Worm (Caenorhabditis elegans) whole organism, L3 larva: ENCODE measurements around the gene secs-1.

Experiments used
- R02D3.7 ChIP-seq: fragments of 150-350 bp; optimal IDR thresholded peaks from 2 replicates; lab custom pipeline; 2014; ENCODE audit warnings: missing biosample characterization, missing genetic modification characterization
- aly-2 ChIP-seq: fragments of 150-350 bp; optimal IDR thresholded peaks from 2 replicates; lab custom pipeline; 2014; ENCODE audit warnings: missing biosample characterization, missing genetic modification characterization
- ceh-16 ChIP-seq: sonication (generic microtip); optimal IDR thresholded peaks from 2 replicates; lab custom pipeline; 2017; ENCODE audit warnings: missing biosample characterization, missing genetic modification characterization
- ceh-28 ChIP-seq: fragments of 150-350 bp; optimal IDR thresholded peaks from 2 replicates; lab custom pipeline; 2014; ENCODE audit warnings: missing biosample characterization, missing genetic modification reagents, missing genetic modification characterization
- ceh-82 ChIP-seq: fragments of 150-350 bp; optimal IDR thresholded peaks from 2 replicates; lab custom pipeline; 2014; ENCODE audit warnings: missing biosample characterization, missing genetic modification characterization
- ceh-9 ChIP-seq: sonication (generic microtip); optimal IDR thresholded peaks from 2 replicates; lab custom pipeline; 2018; ENCODE audit warnings: missing biosample characterization, missing genetic modification characterization
- daf-12 ChIP-seq: fragments of 150-350 bp; optimal IDR thresholded peaks from 2 replicates; lab custom pipeline; 2014; ENCODE audit warnings: missing biosample characterization, missing genetic modification reagents, missing genetic modification characterization
- egl-5 ChIP-seq: fragments of 150-350 bp; optimal IDR thresholded peaks from 2 replicates; lab custom pipeline; 2017; ENCODE audit warnings: missing biosample characterization, missing genetic modification reagents, missing genetic modification characterization, inconsistent platforms
- elt-2 ChIP-seq: sonication (generic microtip); optimal IDR thresholded peaks from 2 replicates; lab custom pipeline; 2016; ENCODE audit warnings: missing genetic modification reagents, mild to moderate bottlenecking, missing genetic modification characterization, missing compliant biosample characterization
- elt-3 ChIP-seq, 3 experiments: fragments of 150-350 bp in 1 of 3; sonication (generic microtip) in 2 of 3; optimal IDR thresholded peaks; 2 replicates in 2 of 3; 4 replicates in 1 of 3; lab custom pipeline; 2014 to 2017; ENCODE audit warnings: missing biosample characterization in 3 of 3, missing genetic modification characterization in 3 of 3
- eor-1 ChIP-seq, 2 experiments: fragments of 150-350 bp; optimal IDR thresholded peaks; 2 replicates each; lab custom pipeline; 2014 to 2018; ENCODE audit warnings: missing biosample characterization in 2 of 2, missing genetic modification characterization in 2 of 2
- fkh-10 ChIP-seq: sonication (generic microtip); optimal IDR thresholded peaks from 2 replicates; lab custom pipeline; 2017; ENCODE audit warnings: missing biosample characterization, missing genetic modification reagents, missing genetic modification characterization
- fos-1 ChIP-seq: fragments of 150-350 bp; optimal IDR thresholded peaks from 2 replicates; lab custom pipeline; 2014; ENCODE audit warnings: missing biosample characterization, missing genetic modification characterization
- hmg-11 ChIP-seq: sonication (generic microtip); optimal IDR thresholded peaks from 2 replicates; lab custom pipeline; 2016; ENCODE audit warnings: missing genetic modification characterization, missing compliant biosample characterization
- lsy-12 ChIP-seq: sonication (generic microtip); optimal IDR thresholded peaks from 2 replicates; lab custom pipeline; 2016; ENCODE audit warnings: mild to moderate bottlenecking, missing genetic modification characterization, missing compliant biosample characterization
- mdl-1 ChIP-seq: fragments of 150-350 bp; optimal IDR thresholded peaks from 2 replicates; lab custom pipeline; 2014; ENCODE audit warnings: missing biosample characterization, missing genetic modification characterization
- mml-1 ChIP-seq: fragments of 150-350 bp; sonication (generic microtip); optimal IDR thresholded peaks from 3 replicates; lab custom pipeline; 2014; ENCODE audit warnings: missing biosample characterization, missing genetic modification characterization
- nhr-11 ChIP-seq: fragments of 150-350 bp; optimal IDR thresholded peaks from 2 replicates; lab custom pipeline; 2014; ENCODE audit warnings: missing biosample characterization, missing genetic modification characterization
- nhr-12 ChIP-seq: fragments of 150-350 bp; optimal IDR thresholded peaks from 2 replicates; lab custom pipeline; 2014; ENCODE audit warnings: missing biosample characterization, missing genetic modification characterization
- nhr-23 ChIP-seq: fragments of 150-350 bp; optimal IDR thresholded peaks from 2 replicates; lab custom pipeline; 2014; ENCODE audit warnings: missing biosample characterization, missing genetic modification reagents, missing genetic modification characterization
- nhr-237 ChIP-seq: fragments of 150-350 bp; optimal IDR thresholded peaks from 2 replicates; lab custom pipeline; 2014; ENCODE audit warnings: missing biosample characterization, missing genetic modification characterization
- nhr-25 ChIP-seq: sonication (generic microtip); optimal IDR thresholded peaks from 2 replicates; lab custom pipeline; 2017; ENCODE audit warnings: missing biosample characterization, missing genetic modification characterization
- nhr-28 ChIP-seq: fragments of 150-350 bp; optimal IDR thresholded peaks from 2 replicates; lab custom pipeline; 2014; ENCODE audit warnings: missing biosample characterization, missing genetic modification characterization
- nhr-43 ChIP-seq: sonication (generic microtip); optimal IDR thresholded peaks from 2 replicates; lab custom pipeline; 2016; ENCODE audit warnings: mild to moderate bottlenecking, missing genetic modification characterization, missing compliant biosample characterization; ENCODE audit not compliant: poor library complexity, severe bottlenecking
- nhr-76 ChIP-seq: fragments of 150-350 bp; sonication (generic microtip); optimal IDR thresholded peaks from 5 replicates; lab custom pipeline; 2014; ENCODE audit warnings: missing biosample characterization, missing genetic modification characterization
- nhr-77 ChIP-seq: fragments of 150-350 bp; optimal IDR thresholded peaks from 2 replicates; lab custom pipeline; 2014; ENCODE audit warnings: missing biosample characterization, missing genetic modification characterization
- pha-4 ChIP-seq: fragments of 150-350 bp; optimal IDR thresholded peaks from 2 replicates; lab custom pipeline; 2014; ENCODE audit warnings: missing biosample characterization, missing genetic modification reagents, missing genetic modification characterization
- sea-2 ChIP-seq: fragments of 150-350 bp; sonication (generic microtip); optimal IDR thresholded peaks from 4 replicates; lab custom pipeline; 2014; ENCODE audit warnings: missing biosample characterization, missing genetic modification reagents, missing genetic modification characterization
- skn-1 ChIP-seq: fragments of 150-350 bp; optimal IDR thresholded peaks from 2 replicates; lab custom pipeline; 2014; ENCODE audit warnings: missing biosample characterization, missing genetic modification characterization
- snpc-4 ChIP-seq: fragments of 150-350 bp; optimal IDR thresholded peaks from 2 replicates; lab custom pipeline; 2014; ENCODE audit warnings: missing biosample characterization, missing genetic modification characterization
- tbx-2 ChIP-seq: sonication (generic microtip); optimal IDR thresholded peaks from 2 replicates; lab custom pipeline; 2016; ENCODE audit warnings: mild to moderate bottlenecking, missing genetic modification characterization, missing compliant biosample characterization
- unc-39 ChIP-seq: sonication (generic microtip); optimal IDR thresholded peaks from 4 replicates; lab custom pipeline; 2017; ENCODE audit warnings: missing biosample characterization, missing genetic modification characterization
- unc-62 ChIP-seq: fragments of 150-350 bp; sonication (generic microtip); optimal IDR thresholded peaks from 4 replicates; lab custom pipeline; 2014; ENCODE audit warnings: missing biosample characterization, missing genetic modification reagents, missing genetic modification characterization
- ztf-11 ChIP-seq: fragments of 150-350 bp; optimal IDR thresholded peaks from 2 replicates; lab custom pipeline; 2014; ENCODE audit warnings: missing biosample characterization, missing genetic modification characterization
- ztf-4 ChIP-seq: fragments of 150-350 bp; optimal IDR thresholded peaks from 2 replicates; lab custom pipeline; 2014; ENCODE audit warnings: missing biosample characterization, missing genetic modification characterization

The secs-1 gene

DNA sequence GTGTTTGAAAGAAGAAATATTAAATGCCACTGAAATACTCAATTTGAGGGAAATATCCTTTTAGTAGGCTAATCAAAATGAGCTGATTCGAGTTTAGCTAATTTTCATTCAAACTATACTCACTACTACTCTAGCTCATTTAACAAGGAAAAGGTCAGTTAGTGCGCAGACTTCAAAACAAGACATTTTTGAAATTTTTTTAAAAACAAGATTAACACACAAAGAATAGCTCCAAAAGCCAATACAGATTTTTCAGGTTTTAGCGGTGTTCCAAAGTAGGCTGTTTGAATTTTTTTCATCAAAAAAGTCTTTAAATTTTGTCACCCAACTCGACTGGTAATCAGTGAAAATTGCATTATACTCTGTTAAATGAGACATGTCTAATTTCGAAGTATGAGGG, 43.4 kb downstream of the secs-1 start:
- TF ChIP-seq snpc-4 (tag; lab: Kevin White, UChicago) (no peak), fos-1 (tag; lab: Kevin White, UChicago) (no peak), ztf-4 (tag; lab: Kevin White, UChicago) (no peak), aly-2 (tag; lab: Kevin White, UChicago) (no peak), daf-12 (tag; lab: Kevin White, UChicago) (no peak), tbx-2 (tag; lab: Kevin White, UChicago) (no peak), eor-1 (tag; optimal IDR thresholded peaks at IDR 0.05; lab: Kevin White, UChicago) (no peak), ceh-82 (tag; lab: Kevin White, UChicago) (no peak), hmg-11 (tag; lab: Kevin White, UChicago) (no peak), sea-2 (GFP tag; lab: Kevin White, UChicago) (no peak), ceh-16 (tag; lab: Kevin White, UChicago) (no peak), nhr-77 (no peak), skn-1 (no peak), mdl-1 (tag; lab: Kevin White, UChicago) (no peak), R02D3.7 (no peak), nhr-76 (tag; lab: Kevin White, UChicago) (no peak), ceh-28 (tag; lab: Kevin White, UChicago) (no peak)

DNA sequence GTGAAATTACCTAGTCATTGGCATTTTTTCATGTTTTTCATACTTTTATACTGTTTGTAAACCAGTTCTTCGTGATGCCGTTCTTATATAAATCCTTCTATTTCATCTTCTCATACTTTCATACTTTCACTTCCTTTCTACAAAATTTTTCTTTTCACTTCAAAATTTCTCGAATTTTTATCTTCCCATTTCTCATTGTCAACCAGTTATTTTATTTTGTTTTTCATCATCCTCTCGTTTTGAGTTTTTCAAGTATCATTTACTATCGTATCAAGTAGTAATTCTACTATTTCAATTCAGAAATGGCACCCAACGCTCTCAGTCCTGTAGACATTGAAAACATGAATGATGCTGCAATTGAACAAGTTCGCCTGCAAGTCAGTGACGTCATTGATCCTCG, 45.6 kb downstream of the secs-1 start, which contains the start of gene F28H7.8:
F28H7.8 (plus strand) TSS at position 301 of the 400 bp plus-strand sequence.
- no peak for TF ChIP-seq nhr-76 (tag; lab: Kevin White, UChicago)
- no peak for TF ChIP-seq ztf-11
- no peak for TF ChIP-seq unc-39 (tag; lab: Kevin White, UChicago)
- TF ChIP-seq fos-1 (tag; lab: Kevin White, UChicago) = no peak
- TF ChIP-seq nhr-11 (tag; lab: Kevin White, UChicago) = no peak
- no peak for TF ChIP-seq hmg-11 (tag; lab: Kevin White, UChicago)
- no peak for TF ChIP-seq fkh-10 (GFP tag; lab: Kevin White, UChicago)
- no peak for TF ChIP-seq nhr-43 (tag; lab: Kevin White, UChicago)
- TF ChIP-seq ceh-82 (tag; lab: Kevin White, UChicago) = no peak
- no peak for TF ChIP-seq nhr-237 (tag; lab: Kevin White, UChicago)
- TF ChIP-seq ceh-9 (tag; lab: Kevin White, UChicago) = no peak
- no peak for TF ChIP-seq skn-1
- no peak for TF ChIP-seq ztf-4 (tag; lab: Kevin White, UChicago)
- TF ChIP-seq lsy-12 (tag; lab: Kevin White, UChicago) = no peak
- TF ChIP-seq nhr-28 = no peak
- TF ChIP-seq elt-3 (tag; optimal IDR thresholded peaks at IDR 0.05; lab: Kevin White, UChicago) = no peak
- no peak for TF ChIP-seq ceh-28 (tag; lab: Kevin White, UChicago)

DNA sequence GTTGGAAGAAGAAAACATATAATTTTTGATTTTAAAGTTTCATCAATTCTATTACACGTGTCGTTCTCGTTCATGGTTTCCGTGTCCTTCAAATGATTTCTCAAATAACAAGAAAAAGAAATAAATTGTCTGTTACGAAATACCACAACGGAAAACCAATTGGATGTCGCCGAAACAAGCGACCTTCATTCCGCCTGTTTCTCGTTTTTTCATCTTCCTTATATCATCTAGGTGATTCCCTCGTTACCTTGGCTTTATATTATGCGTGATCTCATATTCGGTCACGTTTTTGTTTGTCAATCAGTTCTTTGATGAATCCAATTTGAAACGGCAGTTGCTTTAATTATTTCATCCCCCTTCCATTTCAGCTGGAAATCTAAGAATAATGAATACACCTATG, 47.1 kb downstream of the secs-1 start:
- no peak for TF ChIP-seq fkh-10 (GFP tag; lab: Kevin White, UChicago)
- no peak for TF ChIP-seq unc-62 (GFP tag; lab: Kevin White, UChicago)
- no peak for TF ChIP-seq pha-4 (tag; lab: Kevin White, UChicago)
- no peak for TF ChIP-seq elt-2 (tag; lab: Kevin White, UChicago)
- no peak for TF ChIP-seq mml-1 (tag; lab: Kevin White, UChicago)
- TF ChIP-seq egl-5 (tag; lab: Kevin White, UChicago) = peak; percentile 40
- peak; percentile 35 for TF ChIP-seq nhr-23
- TF ChIP-seq unc-39 (tag; lab: Kevin White, UChicago) = no peak
- TF ChIP-seq nhr-25 (tag; lab: Kevin White, UChicago) = peak; percentile 83

- no peak for TF ChIP-seq nhr-12 (tag; lab: Kevin White, UChicago)
- no peak for TF ChIP-seq ceh-9 (tag; lab: Kevin White, UChicago)
- TF ChIP-seq mdl-1 (tag; lab: Kevin White, UChicago) = no peak
These were observed 47.6 kb downstream of the secs-1 start, which contains the start of gene irld-6 for ce11 chrV:10756698-10757097. TSS of gene irld-6 (minus strand) at chrV:10756798.

DNA sequence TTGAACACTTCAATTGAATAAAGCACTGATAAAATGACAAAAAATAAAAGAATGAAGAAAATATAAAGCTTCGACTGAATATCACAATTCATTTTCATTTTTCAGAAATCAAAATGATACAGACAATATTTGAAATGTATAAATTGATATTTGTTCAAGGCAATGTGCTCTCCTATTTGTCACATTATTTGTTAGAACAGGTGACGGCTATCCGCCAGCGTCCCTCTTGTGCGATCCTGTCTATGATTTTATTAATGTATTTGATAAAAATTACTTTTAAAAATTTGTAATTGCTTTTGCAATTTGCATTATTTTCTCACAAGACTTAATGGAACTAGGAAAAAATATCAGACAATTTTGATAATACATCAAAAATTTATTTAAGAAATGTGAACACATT, 50.2 kb downstream of the secs-1 start, which contains the start of gene F28H7.7:
F28H7.7 (minus strand) TSS at position 101 of the 400 bp plus-strand sequence.
- TF ChIP-seq fos-1 (tag; lab: Kevin White, UChicago) = no peak
- no peak for TF ChIP-seq daf-12 (tag; lab: Kevin White, UChicago)
- TF ChIP-seq ztf-11 = no peak
